Worm (Caenorhabditis elegans) whole organism, L3 larva: Measurements from ENCODE around the gene tni-3.

Source experiments
- R02D3.7 ChIP-seq: fragments of 150-350 bp; optimal IDR thresholded peaks from 2 replicates; lab custom pipeline; 2014; ENCODE audit warnings: missing biosample characterization, missing genetic modification characterization
- ZK546.5 ChIP-seq: sonication (generic microtip); optimal IDR thresholded peaks from 2 replicates; lab custom pipeline; 2017; ENCODE audit warnings: missing biosample characterization, missing genetic modification characterization
- aly-2 ChIP-seq: fragments of 150-350 bp; optimal IDR thresholded peaks from 2 replicates; lab custom pipeline; 2014; ENCODE audit warnings: missing biosample characterization, missing genetic modification characterization
- ama-1 ChIP-seq: fragments of 150-350 bp; optimal IDR thresholded peaks from 2 replicates; lab custom pipeline; 2018
- ceh-28 ChIP-seq: fragments of 150-350 bp; optimal IDR thresholded peaks from 2 replicates; lab custom pipeline; 2014; ENCODE audit warnings: missing biosample characterization, missing genetic modification reagents, missing genetic modification characterization
- daf-12 ChIP-seq: fragments of 150-350 bp; optimal IDR thresholded peaks from 2 replicates; lab custom pipeline; 2014; ENCODE audit warnings: missing biosample characterization, missing genetic modification reagents, missing genetic modification characterization
- egl-27 ChIP-seq: sonication (generic microtip); optimal IDR thresholded peaks from 4 replicates; lab custom pipeline; 2017; ENCODE audit warnings: missing biosample characterization, missing genetic modification reagents, missing genetic modification characterization
- egl-5 ChIP-seq: fragments of 150-350 bp; optimal IDR thresholded peaks from 2 replicates; lab custom pipeline; 2017; ENCODE audit warnings: missing biosample characterization, missing genetic modification reagents, missing genetic modification characterization, inconsistent platforms
- elt-1 ChIP-seq: fragments of 150-350 bp; optimal IDR thresholded peaks from 2 replicates; lab custom pipeline; 2014; ENCODE audit warnings: missing biosample characterization, missing genetic modification characterization
- eor-1 ChIP-seq, 2 experiments: fragments of 150-350 bp; optimal IDR thresholded peaks; 2 replicates each; lab custom pipeline; 2014 to 2018; ENCODE audit warnings: missing biosample characterization in 2 of 2, missing genetic modification characterization in 2 of 2
- fkh-10 ChIP-seq: sonication (generic microtip); optimal IDR thresholded peaks from 2 replicates; lab custom pipeline; 2017; ENCODE audit warnings: missing biosample characterization, missing genetic modification reagents, missing genetic modification characterization
- fkh-2 ChIP-seq: fragments of 150-350 bp; optimal IDR thresholded peaks from 2 replicates; lab custom pipeline; 2014; ENCODE audit warnings: missing biosample characterization, missing genetic modification reagents, missing genetic modification characterization
- fos-1 ChIP-seq: fragments of 150-350 bp; optimal IDR thresholded peaks from 2 replicates; lab custom pipeline; 2014; ENCODE audit warnings: missing biosample characterization, missing genetic modification characterization
- hmg-11 ChIP-seq: sonication (generic microtip); optimal IDR thresholded peaks from 2 replicates; lab custom pipeline; 2016; ENCODE audit warnings: missing genetic modification characterization, missing compliant biosample characterization
- jun-1 ChIP-seq: fragments of 150-350 bp; optimal IDR thresholded peaks from 2 replicates; lab custom pipeline; 2014; ENCODE audit warnings: missing biosample characterization, missing genetic modification reagents, missing genetic modification characterization
- lin-15B ChIP-seq: fragments of 150-350 bp; optimal IDR thresholded peaks from 2 replicates; lab custom pipeline; 2014; ENCODE audit warnings: missing biosample characterization, missing genetic modification characterization
- lin-39 ChIP-seq: fragments of 150-350 bp; optimal IDR thresholded peaks from 2 replicates; lab custom pipeline; 2018; ENCODE audit warnings: missing biosample characterization, missing genetic modification reagents, missing genetic modification characterization
- lsy-12 ChIP-seq: sonication (generic microtip); optimal IDR thresholded peaks from 2 replicates; lab custom pipeline; 2016; ENCODE audit warnings: mild to moderate bottlenecking, missing genetic modification characterization, missing compliant biosample characterization
- mml-1 ChIP-seq: fragments of 150-350 bp; sonication (generic microtip); optimal IDR thresholded peaks from 3 replicates; lab custom pipeline; 2014; ENCODE audit warnings: missing biosample characterization, missing genetic modification characterization
- nfya-1 ChIP-seq: sonication (generic microtip); optimal IDR thresholded peaks from 2 replicates; lab custom pipeline; 2017; ENCODE audit warnings: missing genetic modification characterization, mild to moderate bottlenecking, missing compliant biosample characterization, antibody characterized with exemption, moderate library complexity; ENCODE audit not compliant: insufficient read depth
- nhr-11 ChIP-seq: fragments of 150-350 bp; optimal IDR thresholded peaks from 2 replicates; lab custom pipeline; 2014; ENCODE audit warnings: missing biosample characterization, missing genetic modification characterization
- nhr-12 ChIP-seq: fragments of 150-350 bp; optimal IDR thresholded peaks from 2 replicates; lab custom pipeline; 2014; ENCODE audit warnings: missing biosample characterization, missing genetic modification characterization
- nhr-25 ChIP-seq: sonication (generic microtip); optimal IDR thresholded peaks from 2 replicates; lab custom pipeline; 2017; ENCODE audit warnings: missing biosample characterization, missing genetic modification characterization
- nhr-28 ChIP-seq: fragments of 150-350 bp; optimal IDR thresholded peaks from 2 replicates; lab custom pipeline; 2014; ENCODE audit warnings: missing biosample characterization, missing genetic modification characterization
- nhr-43 ChIP-seq: sonication (generic microtip); optimal IDR thresholded peaks from 2 replicates; lab custom pipeline; 2016; ENCODE audit warnings: mild to moderate bottlenecking, missing genetic modification characterization, missing compliant biosample characterization; ENCODE audit not compliant: poor library complexity, severe bottlenecking
- nhr-67 ChIP-seq: fragments of 150-350 bp; optimal IDR thresholded peaks from 2 replicates; lab custom pipeline; 2014; ENCODE audit warnings: missing biosample characterization, missing genetic modification characterization
- nhr-76 ChIP-seq: fragments of 150-350 bp; sonication (generic microtip); optimal IDR thresholded peaks from 5 replicates; lab custom pipeline; 2014; ENCODE audit warnings: missing biosample characterization, missing genetic modification characterization
- pha-4 ChIP-seq: fragments of 150-350 bp; optimal IDR thresholded peaks from 2 replicates; lab custom pipeline; 2014; ENCODE audit warnings: missing biosample characterization, missing genetic modification reagents, missing genetic modification characterization
- pqm-1 ChIP-seq: fragments of 150-350 bp; optimal IDR thresholded peaks from 2 replicates; lab custom pipeline; 2017; ENCODE audit warnings: missing biosample characterization, missing genetic modification characterization, inconsistent platforms
- skn-1 ChIP-seq: fragments of 150-350 bp; optimal IDR thresholded peaks from 2 replicates; lab custom pipeline; 2014; ENCODE audit warnings: missing biosample characterization, missing genetic modification characterization
- snpc-4 ChIP-seq: fragments of 150-350 bp; optimal IDR thresholded peaks from 2 replicates; lab custom pipeline; 2014; ENCODE audit warnings: missing biosample characterization, missing genetic modification characterization
- tbx-2 ChIP-seq: sonication (generic microtip); optimal IDR thresholded peaks from 2 replicates; lab custom pipeline; 2016; ENCODE audit warnings: mild to moderate bottlenecking, missing genetic modification characterization, missing compliant biosample characterization
- unc-39 ChIP-seq: sonication (generic microtip); optimal IDR thresholded peaks from 4 replicates; lab custom pipeline; 2017; ENCODE audit warnings: missing biosample characterization, missing genetic modification characterization
- unc-62 ChIP-seq: fragments of 150-350 bp; sonication (generic microtip); optimal IDR thresholded peaks from 4 replicates; lab custom pipeline; 2014; ENCODE audit warnings: missing biosample characterization, missing genetic modification reagents, missing genetic modification characterization
- zag-1 ChIP-seq: fragments of 150-350 bp; optimal IDR thresholded peaks from 2 replicates; lab custom pipeline; 2014; ENCODE audit warnings: missing biosample characterization, missing genetic modification characterization
- ztf-4 ChIP-seq: fragments of 150-350 bp; optimal IDR thresholded peaks from 2 replicates; lab custom pipeline; 2014; ENCODE audit warnings: missing biosample characterization, missing genetic modification characterization

Gene tni-3

DNA sequence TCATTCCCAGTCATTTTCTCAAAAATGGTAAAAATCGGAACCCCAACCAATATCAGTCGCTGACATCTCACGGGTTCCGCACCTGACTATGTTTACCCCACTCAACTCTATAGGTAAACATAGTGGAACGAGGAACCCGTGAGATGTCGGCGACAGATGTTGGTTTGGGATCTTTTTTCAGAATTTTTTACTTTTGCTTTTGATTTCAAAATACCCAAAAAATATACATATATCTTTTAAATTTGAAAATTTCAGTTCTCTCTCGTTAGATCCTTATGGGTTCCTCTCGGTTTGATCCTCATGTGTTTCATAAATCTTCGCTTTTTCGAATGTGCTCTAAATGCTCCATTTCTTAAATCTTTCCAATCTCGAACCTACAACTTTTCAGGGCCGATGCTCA, 38.7 kb upstream of the tni-3 start, which contains the start of gene srw-23:
srw-23 (plus strand) TSS at position 301 of the 400 bp plus-strand sequence.
- no peak for TF ChIP-seq ZK546.5 (tag; lab: Kevin White, UChicago)
- TF ChIP-seq egl-5: no peak
- no peak for TF ChIP-seq pqm-1 (tag; lab: Kevin White, UChicago)
- TF ChIP-seq aly-2 (tag; lab: Kevin White, UChicago): no peak
- no peak for TF ChIP-seq ama-1 (lab: Kevin White, UChicago)
- no peak for TF ChIP-seq mml-1 (tag; lab: Kevin White, UChicago)
- TF ChIP-seq nhr-76 (tag; lab: Kevin White, UChicago): no peak
- TF ChIP-seq nhr-11 (tag; lab: Kevin White, UChicago): no peak
- TF ChIP-seq nhr-43 (tag; lab: Kevin White, UChicago): no peak
- TF ChIP-seq lsy-12 (tag; lab: Kevin White, UChicago): no peak

DNA sequence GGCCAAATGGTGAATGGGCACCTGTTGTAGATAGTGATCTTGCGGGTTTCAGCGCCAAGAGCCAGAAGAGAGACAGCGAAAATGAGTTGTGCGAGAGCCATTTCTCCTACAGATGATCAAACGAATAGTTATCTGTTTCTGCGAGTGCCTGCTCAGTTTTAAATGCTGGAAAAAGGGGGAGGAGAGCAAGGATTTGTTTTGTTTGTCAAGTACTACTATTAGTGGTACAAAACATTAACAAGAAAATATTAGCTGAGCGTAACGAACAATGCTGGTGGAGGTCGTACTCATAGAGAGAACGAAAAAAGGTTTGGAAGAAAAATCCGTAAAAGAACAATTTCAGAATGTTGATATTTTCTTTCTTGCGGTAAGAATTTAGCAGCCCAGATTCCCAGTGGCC, 36.5 kb upstream of the tni-3 start, which contains the start of gene thn-4:
thn-4 (minus strand) TSS at position 101 of the 400 bp plus-strand sequence.
- TF ChIP-seq nhr-28 (tag; lab: Kevin White, UChicago) (no peak), lin-39 (tag; lab: Kevin White, UChicago) (no peak), tbx-2 (tag; lab: Kevin White, UChicago) (no peak), zag-1 (tag; lab: Kevin White, UChicago) (no peak), eor-1 (tag; optimal IDR thresholded peaks at IDR 0.05; lab: Kevin White, UChicago) (no peak), aly-2 (tag; lab: Kevin White, UChicago) (no peak), elt-1 (tag; lab: Kevin White, UChicago) (no peak), pqm-1 (tag; lab: Kevin White, UChicago) (no peak), fos-1 (tag; lab: Kevin White, UChicago) (no peak), jun-1 (tag; lab: Kevin White, UChicago) (no peak), ceh-28 (tag; lab: Kevin White, UChicago) (no peak), fkh-2 (tag; lab: Kevin White, UChicago) (no peak), daf-12 (tag; lab: Kevin White, UChicago) (no peak), nhr-25 (no peak), nhr-67 (tag; lab: Kevin White, UChicago) (no peak), nhr-76 (tag; lab: Kevin White, UChicago) (no peak), lin-15B (tag; lab: Kevin White, UChicago) (no peak), nhr-12 (tag; lab: Kevin White, UChicago) (no peak)

DNA sequence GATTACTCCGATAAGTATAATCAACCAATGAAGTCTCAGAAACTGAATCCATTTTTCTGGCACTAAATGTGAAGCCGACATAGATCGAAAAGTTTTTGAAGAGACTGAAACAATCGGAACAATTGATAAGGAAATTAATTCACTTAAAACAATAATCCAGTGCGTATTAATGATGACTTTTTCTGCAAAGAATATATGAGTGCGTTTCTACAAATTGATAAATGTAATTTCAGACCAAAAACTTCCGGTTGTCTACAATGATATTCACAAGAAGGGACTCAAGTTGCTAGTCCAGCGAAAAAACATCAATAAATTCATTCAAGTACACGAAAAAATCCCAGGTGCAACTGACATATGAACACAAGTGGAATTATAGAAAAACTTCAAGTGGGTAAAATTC, 34.8 kb upstream of the tni-3 start, which contains the start of gene clec-33:
clec-33 (minus strand) TSS at position 101 of the 400 bp plus-strand sequence.
- TF ChIP-seq tbx-2 (tag; lab: Kevin White, UChicago): no peak
- TF ChIP-seq unc-62 (GFP tag; lab: Kevin White, UChicago): no peak
- TF ChIP-seq nhr-67 (tag; lab: Kevin White, UChicago): no peak
- no peak for TF ChIP-seq lin-39 (tag; lab: Kevin White, UChicago)
- no peak for TF ChIP-seq unc-39 (tag; lab: Kevin White, UChicago)
- no peak for TF ChIP-seq elt-1 (tag; lab: Kevin White, UChicago)
- TF ChIP-seq nhr-11 (tag; lab: Kevin White, UChicago): no peak
- no peak for TF ChIP-seq egl-5
- no peak for TF ChIP-seq egl-27 (tag; lab: Kevin White, UChicago)
- no peak for TF ChIP-seq lin-15B (tag; lab: Kevin White, UChicago)
- TF ChIP-seq R02D3.7: no peak
- TF ChIP-seq pha-4: no peak

DNA sequence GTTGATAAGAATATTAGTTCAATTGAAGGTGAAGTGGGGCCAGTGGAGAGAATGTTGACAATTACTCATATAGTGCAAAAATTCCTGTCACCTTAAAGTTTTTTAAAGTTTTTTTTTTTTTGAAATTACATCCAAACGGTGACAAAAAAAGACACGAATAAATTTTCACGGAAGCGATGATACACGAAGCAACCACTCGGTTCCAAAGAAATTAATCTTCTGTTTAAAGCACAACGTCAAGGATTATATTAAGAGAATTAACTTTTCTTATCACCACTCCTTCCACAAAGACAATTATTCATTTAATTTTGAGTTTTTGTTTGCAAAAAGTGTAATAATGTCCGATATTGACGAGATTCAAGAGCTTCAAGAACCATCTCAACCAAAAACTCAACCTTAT, 30.5 kb upstream of the tni-3 start, which contains the start of gene clec-28:
clec-28 (plus strand) TSS at position 301 of the 400 bp plus-strand sequence.
- no peak for TF ChIP-seq zag-1 (tag; lab: Kevin White, UChicago)
- TF ChIP-seq nhr-67 (tag; lab: Kevin White, UChicago): no peak
- no peak for TF ChIP-seq ZK546.5 (tag; lab: Kevin White, UChicago)
- no peak for TF ChIP-seq nhr-76 (tag; lab: Kevin White, UChicago)
- no peak for TF ChIP-seq ama-1 (lab: Kevin White, UChicago)
- no peak for TF ChIP-seq ceh-28 (tag; lab: Kevin White, UChicago)
- TF ChIP-seq snpc-4 (tag; lab: Kevin White, UChicago): no peak
- no peak for TF ChIP-seq skn-1
- no peak for TF ChIP-seq mml-1 (tag; lab: Kevin White, UChicago)
- no peak for TF ChIP-seq hmg-11 (tag; lab: Kevin White, UChicago)
- TF ChIP-seq pqm-1 (tag; lab: Kevin White, UChicago): no peak
- no peak for TF ChIP-seq ztf-4 (tag; lab: Kevin White, UChicago)
- no peak for TF ChIP-seq lin-39 (tag; lab: Kevin White, UChicago)
- no peak for TF ChIP-seq fkh-10 (GFP tag; lab: Kevin White, UChicago)
- TF ChIP-seq egl-27 (tag; lab: Kevin White, UChicago): no peak
- TF ChIP-seq nfya-1 (tag; lab: Kevin White, UChicago): no peak
